Fruit fly (Drosophila melanogaster): ENCODE data around the gene CG42371.

Gene CG42371

dm6 chr2L:2182735-2183340, 34.2 kb downstream of the CG42371 start:
- TF ChIP-seq psq (optimal IDR thresholded peaks at IDR 0.05), result no peak
- no peak for TF ChIP-seq h (optimal IDR thresholded peaks at IDR 0.05)
- no peak for TF ChIP-seq Myc (optimal IDR thresholded peaks at IDR 0.05)
- TF ChIP-seq insv (optimal IDR thresholded peaks at IDR 0.05), result no peak

- TF ChIP-seq psq (optimal IDR thresholded peaks at IDR 0.05) (no peak), insv (optimal IDR thresholded peaks at IDR 0.05) (no peak), h (optimal IDR thresholded peaks at IDR 0.05) (no peak)
Measured at dm6 chr2L:2181971-2182643, 34.9 kb downstream of the CG42371 start.

- no peak for TF ChIP-seq h (optimal IDR thresholded peaks at IDR 0.05)
- no peak for TF ChIP-seq Sin3A (optimal IDR thresholded peaks at IDR 0.05)
- no peak for TF ChIP-seq Myc (optimal IDR thresholded peaks at IDR 0.05)
- no peak for TF ChIP-seq psq (optimal IDR thresholded peaks at IDR 0.05)
- TF ChIP-seq insv (optimal IDR thresholded peaks at IDR 0.05), result no peak
- no peak for TF ChIP-seq ttk (optimal IDR thresholded peaks at IDR 0.05)
Measured at dm6 chr2L:2180665-2181064, 36.4 kb downstream of the CG42371 start.

dm6 chr2L:2180120-2180539, 36.9 kb downstream of the CG42371 start:
- no peak for TF ChIP-seq Myc (optimal IDR thresholded peaks at IDR 0.05)
- TF ChIP-seq Sin3A (optimal IDR thresholded peaks at IDR 0.05), result no peak
- no peak for TF ChIP-seq ttk (optimal IDR thresholded peaks at IDR 0.05)
- no peak for TF ChIP-seq psq (optimal IDR thresholded peaks at IDR 0.05)
- TF ChIP-seq insv (optimal IDR thresholded peaks at IDR 0.05), result no peak
- no peak for TF ChIP-seq h (optimal IDR thresholded peaks at IDR 0.05)

dm6 chr2L:2179366-2179765, 37.7 kb downstream of the CG42371 start:
- no peak for TF ChIP-seq insv (optimal IDR thresholded peaks at IDR 0.05)
- no peak for TF ChIP-seq h (optimal IDR thresholded peaks at IDR 0.05)
- TF ChIP-seq Sin3A (optimal IDR thresholded peaks at IDR 0.05), result no peak
- no peak for TF ChIP-seq psq (optimal IDR thresholded peaks at IDR 0.05)
- TF ChIP-seq Myc (optimal IDR thresholded peaks at IDR 0.05), result no peak
- no peak for TF ChIP-seq ttk (optimal IDR thresholded peaks at IDR 0.05)

dm6 chr2L:2178810-2179143, 38.3 kb downstream of the CG42371 start:
- no peak for TF ChIP-seq psq (optimal IDR thresholded peaks at IDR 0.05)
- no peak for TF ChIP-seq h (optimal IDR thresholded peaks at IDR 0.05)
- no peak for TF ChIP-seq Myc (optimal IDR thresholded peaks at IDR 0.05)
- TF ChIP-seq insv (optimal IDR thresholded peaks at IDR 0.05), result no peak
- TF ChIP-seq Sin3A (optimal IDR thresholded peaks at IDR 0.05), result no peak
- no peak for TF ChIP-seq ttk (optimal IDR thresholded peaks at IDR 0.05)

dm6 chr2L:2177969-2178809, 38.9 kb downstream of the CG42371 start, which contains the start of gene aop:
Gene aop, minus strand, starts transcription at chr2L:2178754.
- no peak for TF ChIP-seq Myc (optimal IDR thresholded peaks at IDR 0.05)
- no peak for TF ChIP-seq h (optimal IDR thresholded peaks at IDR 0.05)
- no peak for TF ChIP-seq psq (optimal IDR thresholded peaks at IDR 0.05)
- TF ChIP-seq Sin3A (optimal IDR thresholded peaks at IDR 0.05), result no peak
- TF ChIP-seq ttk (optimal IDR thresholded peaks at IDR 0.05), result no peak
- no peak for TF ChIP-seq insv (optimal IDR thresholded peaks at IDR 0.05)

dm6 chr2L:2177312-2177968, 39.6 kb downstream of the CG42371 start:
- no peak for TF ChIP-seq h (optimal IDR thresholded peaks at IDR 0.05)
- TF ChIP-seq Myc (optimal IDR thresholded peaks at IDR 0.05), result no peak
- no peak for TF ChIP-seq psq (optimal IDR thresholded peaks at IDR 0.05)
- TF ChIP-seq Sin3A (optimal IDR thresholded peaks at IDR 0.05), result no peak
- no peak for TF ChIP-seq insv (optimal IDR thresholded peaks at IDR 0.05)
- no peak for TF ChIP-seq ttk (optimal IDR thresholded peaks at IDR 0.05)

- no peak for TF ChIP-seq Sin3A (optimal IDR thresholded peaks at IDR 0.05)
- no peak for TF ChIP-seq psq (optimal IDR thresholded peaks at IDR 0.05)
- no peak for TF ChIP-seq ttk (optimal IDR thresholded peaks at IDR 0.05)
- no peak for TF ChIP-seq Myc (optimal IDR thresholded peaks at IDR 0.05)
Measured at dm6 chr2L:2175930-2176643, 41.0 kb downstream of the CG42371 start.

dm6 chr2L:2175090-2175830, 41.8 kb downstream of the CG42371 start:
- TF ChIP-seq insv (optimal IDR thresholded peaks at IDR 0.05) (no peak), h (optimal IDR thresholded peaks at IDR 0.05) (no peak), Myc (optimal IDR thresholded peaks at IDR 0.05) (no peak), Sin3A (optimal IDR thresholded peaks at IDR 0.05) (no peak)

- no peak for TF ChIP-seq insv (optimal IDR thresholded peaks at IDR 0.05)
- TF ChIP-seq Sin3A (optimal IDR thresholded peaks at IDR 0.05), result no peak
- no peak for TF ChIP-seq ttk (optimal IDR thresholded peaks at IDR 0.05)
- TF ChIP-seq psq (optimal IDR thresholded peaks at IDR 0.05), result no peak
- TF ChIP-seq h (optimal IDR thresholded peaks at IDR 0.05), result no peak
- TF ChIP-seq Myc (optimal IDR thresholded peaks at IDR 0.05), result no peak
Measured at dm6 chr2L:2173604-2174003, 43.4 kb downstream of the CG42371 start.

Measured in Kc167 (cell line).